Worm (Caenorhabditis elegans): Measurements from ENCODE around the gene lpr-5.

Gene lpr-5

ce11 chrX:11034430-11035117, 27.3 kb upstream of the lpr-5 start (continued):
- TF ChIP-seq hlh-4 (tag; optimal IDR thresholded peaks at IDR 0.05) (no peak), nhr-237 (tag; optimal IDR thresholded peaks at IDR 0.05) (no peak), nhr-11 (tag; optimal IDR thresholded peaks at IDR 0.05) (no peak), fos-1 (tag; optimal IDR thresholded peaks at IDR 0.05) (no peak), mab-9 (GFP tag; IDR thresholded peaks at IDR 0.05) (no peak), sptf-1 (tag; optimal IDR thresholded peaks at IDR 0.05) (no peak), lir-3 (tag; optimal IDR thresholded peaks at IDR 0.05; ENCODE audit: poor library complexity) (no peak), sup-37 (GFP tag; optimal IDR thresholded peaks at IDR 0.05) (no peak), ceh-82 (tag; optimal IDR thresholded peaks at IDR 0.05) (peak in 2 of 3 experiments; percentile 40 to 48), ces-1 (GFP tag; optimal IDR thresholded peaks at IDR 0.05) (no peak), swsn-7 (tag; optimal IDR thresholded peaks at IDR 0.05) (peak; percentile 40), nhr-28 (tag; optimal IDR thresholded peaks at IDR 0.05) (no peak), C34B4.2 (tag; optimal IDR thresholded peaks at IDR 0.05) (no peak), elt-2 (tag; optimal IDR thresholded peaks at IDR 0.05) (peak; percentile 17), mep-1 (tag; optimal IDR thresholded peaks at IDR 0.05) (peak; percentile 12), blmp-1 (tag; optimal IDR thresholded peaks at IDR 0.05) (no peak), mdl-1 (tag; optimal IDR thresholded peaks at IDR 0.05) (no peak), nhr-12 (tag; optimal IDR thresholded peaks at IDR 0.05) (no peak), efl-3 (GFP tag; optimal IDR thresholded peaks at IDR 0.05) (no peak)

ce11 chrX:11035563-11035962, 26.4 kb upstream of the lpr-5 start:
- TF ChIP-seq lin-14 (GFP tag; optimal IDR thresholded peaks at IDR 0.05), result peak; percentile 85
- TF ChIP-seq snu-23 (GFP tag; optimal IDR thresholded peaks at IDR 0.05), result peak; percentile 36
- TF ChIP-seq sox-4 (tag; optimal IDR thresholded peaks at IDR 0.05), result no peak
- peak; percentile 46 for TF ChIP-seq nhr-19 (GFP tag; conservative IDR thresholded peaks at IDR 0.05)
- TF ChIP-seq unc-130 (tag; optimal IDR thresholded peaks at IDR 0.05), result peak; percentile 4
- TF ChIP-seq lir-3 (tag; optimal IDR thresholded peaks at IDR 0.05; ENCODE audit: poor library complexity), result no peak
- peak; percentile 10 for TF ChIP-seq mep-1 (tag; optimal IDR thresholded peaks at IDR 0.05)
- no peak for TF ChIP-seq F16B12.6 (tag; optimal IDR thresholded peaks at IDR 0.05)
- TF ChIP-seq nhr-20 (tag; optimal IDR thresholded peaks at IDR 0.05), result peak; percentile 16
- no peak for TF ChIP-seq nhr-76 (tag; optimal IDR thresholded peaks at IDR 0.05)
- no peak for TF ChIP-seq tlp-1 (tag; optimal IDR thresholded peaks at IDR 0.05)
- TF ChIP-seq nhr-71 (tag; optimal IDR thresholded peaks at IDR 0.05), result peak; percentile 72
- TF ChIP-seq fos-1 (tag; optimal IDR thresholded peaks at IDR 0.05), result no peak
- TF ChIP-seq nhr-77 (tag; optimal IDR thresholded peaks at IDR 0.05), result no peak
- no peak for TF ChIP-seq mef-2 (tag; optimal IDR thresholded peaks at IDR 0.05)
- no peak for TF ChIP-seq lin-13 (GFP tag; optimal IDR thresholded peaks at IDR 0.05)
- TF ChIP-seq lsy-2 (tag; optimal IDR thresholded peaks at IDR 0.05), result peak in 1 of 2 experiments; percentile 18
- TF ChIP-seq mdl-1 (tag; optimal IDR thresholded peaks at IDR 0.05), result peak in 1 of 2 experiments; percentile 18
- peak; percentile 68 for TF ChIP-seq rnt-1 (tag; optimal IDR thresholded peaks at IDR 0.05)
- no peak for TF ChIP-seq fkh-4 (tag; optimal IDR thresholded peaks at IDR 0.05; ENCODE audit: borderline replicate concordance)
- TF ChIP-seq ceh-88 (GFP tag; IDR thresholded peaks at IDR 0.05), result no peak
- no peak for TF ChIP-seq vab-15 (tag; optimal IDR thresholded peaks at IDR 0.05)

- TF ChIP-seq lin-35 (GFP tag; optimal IDR thresholded peaks at IDR 0.05) (peak in 1 of 2 experiments; percentile 3), elt-3 (tag; optimal IDR thresholded peaks at IDR 0.05) (peak in 1 of 6 experiments; percentile 27), C16A3.4 (tag; optimal IDR thresholded peaks at IDR 0.05) (no peak), grh-1 (GFP tag; IDR thresholded peaks at IDR 0.05) (peak; percentile 78), blmp-1 (tag; optimal IDR thresholded peaks at IDR 0.05) (peak; percentile 99), nhr-237 (tag; optimal IDR thresholded peaks at IDR 0.05) (no peak), efl-1 (optimal IDR thresholded peaks at IDR 0.05) (peak in 1 of 2 experiments; percentile 6), efl-1 (GFP tag; optimal IDR thresholded peaks at IDR 0.05 in 1 of 2) (no peak), lir-3 (tag; optimal IDR thresholded peaks at IDR 0.05; ENCODE audit: poor library complexity) (peak; percentile 6), nhr-85 (tag) (peak; percentile 68), nhr-20 (tag; optimal IDR thresholded peaks at IDR 0.05) (peak; percentile 12), nhr-71 (tag; optimal IDR thresholded peaks at IDR 0.05) (no peak), snu-23 (GFP tag; optimal IDR thresholded peaks at IDR 0.05) (peak; percentile 43), lsy-2 (tag; optimal IDR thresholded peaks at IDR 0.05) (peak in 1 of 2 experiments; percentile 11), swsn-7 (tag; optimal IDR thresholded peaks at IDR 0.05) (peak; percentile 8), elt-2 (tag; optimal IDR thresholded peaks at IDR 0.05) (peak; percentile 82)
These were observed 25.5 kb upstream of the lpr-5 start for ce11 chrX:11036114-11037087.
